Worm (Caenorhabditis elegans): ENCODE data around the gene fbxb-44.

DNA sequence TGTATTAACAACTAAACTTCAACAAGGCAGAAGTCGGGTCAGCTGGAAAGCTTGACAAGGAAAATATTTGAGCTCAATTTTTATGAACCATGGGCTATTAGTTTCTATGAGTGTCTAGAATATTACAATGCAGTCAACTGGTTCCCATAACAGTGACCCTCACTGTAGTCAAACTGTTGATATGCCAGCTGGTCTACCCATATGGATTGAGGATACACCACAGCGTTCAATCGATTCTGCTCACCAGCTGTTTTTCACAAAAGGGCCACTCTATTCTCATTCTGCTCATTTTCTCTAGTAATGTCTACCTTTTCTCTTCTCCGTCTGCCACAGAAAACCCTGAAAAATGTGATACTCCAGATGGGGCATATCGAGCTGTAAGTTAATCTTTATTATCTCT, 1.4 kb upstream of the fbxb-44 start, which contains the start of gene fbxb-42:
- TF ChIP-seq dpl-1 (GFP tag; optimal IDR thresholded peaks at IDR 0.05) (no peak), ekl-4 (GFP tag; IDR thresholded peaks at IDR 0.05) (no peak), bed-1 (GFP tag; IDR thresholded peaks at IDR 0.05) (no peak)

Data from whole organism, young adult.